Worm (Caenorhabditis elegans) whole organism, late embryonic: ENCODE data around the gene acdh-7.

ENCODE experiments used
- ceh-2 ChIP-seq: sonication (generic microtip); optimal IDR thresholded peaks from 2 replicates; lab custom pipeline; 2016; ENCODE audit warnings: missing genotype, missing genetic modification characterization, missing compliant biosample characterization
- ceh-31 ChIP-seq: sonication (generic microtip); optimal IDR thresholded peaks from 2 replicates; lab custom pipeline; 2016; ENCODE audit warnings: missing genetic modification characterization, missing compliant biosample characterization
- elt-2 ChIP-seq: sonication (generic microtip); optimal IDR thresholded peaks from 2 replicates; lab custom pipeline; 2016; ENCODE audit warnings: missing genetic modification reagents, missing genetic modification characterization, missing compliant biosample characterization
- eyg-1 ChIP-seq: sonication (generic microtip); optimal IDR thresholded peaks from 2 replicates; lab custom pipeline; 2016; ENCODE audit warnings: missing genotype, missing genetic modification characterization, missing compliant biosample characterization
- fkh-10 ChIP-seq: fragments of 150-350 bp; optimal IDR thresholded peaks from 2 replicates; lab custom pipeline; 2014; ENCODE audit warnings: missing biosample characterization, missing genetic modification reagents, missing genetic modification characterization
- lim-6 ChIP-seq: sonication (generic microtip); optimal IDR thresholded peaks from 2 replicates; lab custom pipeline; 2016; ENCODE audit warnings: missing genetic modification characterization, missing compliant biosample characterization
- lin-11 ChIP-seq: fragments of 200-800 bp; sonication (Bioruptor generic); optimal IDR thresholded peaks from 2 replicates; lab custom pipeline; 2018; ENCODE audit warnings: mild to moderate bottlenecking, missing genetic modification characterization, missing compliant biosample characterization
- nhr-11 ChIP-seq: fragments of 150-350 bp; optimal IDR thresholded peaks from 2 replicates; lab custom pipeline; 2014; ENCODE audit warnings: missing biosample characterization, missing genetic modification characterization
- pat-9 ChIP-seq: fragments of 200-800 bp; sonication (Bioruptor generic); optimal IDR thresholded peaks from 2 replicates; lab custom pipeline; 2018; ENCODE audit warnings: mild to moderate bottlenecking, missing genetic modification characterization, moderate library complexity, missing compliant biosample characterization
- pha-2 ChIP-seq: sonication (generic microtip); optimal IDR thresholded peaks from 2 replicates; lab custom pipeline; 2017; ENCODE audit warnings: mild to moderate bottlenecking, missing genetic modification characterization, missing compliant biosample characterization
- pha-4 ChIP-seq: fragments of 150-350 bp; optimal IDR thresholded peaks from 2 replicates; lab custom pipeline; 2018; ENCODE audit warnings: missing biosample characterization, missing genetic modification reagents, missing genetic modification characterization
- pqm-1 ChIP-seq: sonication (generic microtip); optimal IDR thresholded peaks from 2 replicates; lab custom pipeline; 2016; ENCODE audit warnings: missing genetic modification characterization, missing compliant biosample characterization
- ref-2 ChIP-seq: sonication (generic microtip); optimal IDR thresholded peaks from 2 replicates; lab custom pipeline; 2016; ENCODE audit warnings: missing genetic modification characterization, missing compliant biosample characterization
- sox-4 ChIP-seq: sonication (generic microtip); optimal IDR thresholded peaks from 2 replicates; lab custom pipeline; 2017; ENCODE audit warnings: mild to moderate bottlenecking, missing genetic modification characterization, inconsistent platforms, missing compliant biosample characterization

ce11 chrX:17214803-17215202 is 2.1 kb downstream of the acdh-7 start, which contains the start of gene acdh-10:
- TF ChIP-seq pha-4 (tag; lab: Kevin White, UChicago) (no peak), pat-9 (tag; lab: Kevin White, UChicago) (no peak), sox-4 (tag; lab: Kevin White, UChicago) (no peak), eyg-1 (tag; lab: Kevin White, UChicago) (no peak), pha-2 (tag; lab: Kevin White, UChicago) (no peak), fkh-10 (no peak), elt-2 (tag; lab: Kevin White, UChicago) (no peak), ceh-31 (no peak), lin-11 (tag; lab: Kevin White, UChicago) (no peak), pqm-1 (tag; lab: Kevin White, UChicago) (no peak), nhr-11 (tag; lab: Kevin White, UChicago) (no peak), ceh-2 (no peak), ref-2 (tag; lab: Kevin White, UChicago) (no peak), lim-6 (tag; lab: Kevin White, UChicago) (no peak)
